Fruit fly (Drosophila melanogaster): Measurements from ENCODE around the gene S.

S gene

dm6 chr2L:1077469-1077993 lies at the start of gene S, which contains the start of gene ast (continued):
- TF ChIP-seq Elba2 (GFP tag; optimal IDR thresholded peaks at IDR 0.05) (no peak), CG12071 (GFP tag; optimal IDR thresholded peaks at IDR 0.05) (no peak), emc (GFP tag; optimal IDR thresholded peaks at IDR 0.05) (no peak), psq (GFP tag; optimal IDR thresholded peaks at IDR 0.05) (peak; percentile 32), CTCF (GFP tag; optimal IDR thresholded peaks at IDR 0.05) (no peak), dpn (GFP tag; optimal IDR thresholded peaks at IDR 0.05) (peak; percentile 6 to 23), C15 (GFP tag; IDR thresholded peaks at IDR 0.05) (no peak), mld (GFP tag; IDR thresholded peaks at IDR 0.05; ENCODE audit: partially characterized antibody) (peak; percentile 91), CG10979 (tag; optimal IDR thresholded peaks at IDR 0.05) (peak; percentile 6), stwl (tag; optimal IDR thresholded peaks at IDR 0.05) (peak; percentile 72), bab2 (GFP tag; optimal IDR thresholded peaks at IDR 0.05) (no peak), yki (optimal IDR thresholded peaks at IDR 0.05) (no peak), grau (tag; optimal IDR thresholded peaks at IDR 0.05) (peak; percentile 37), Nf-YA (GFP tag; IDR thresholded peaks at IDR 0.05) (peak; percentile 56; the same call in 1 of the 2 replicates), hb (GFP tag; IDR thresholded peaks at IDR 0.05; ENCODE audit: partially characterized antibody) (peak; percentile 97), CG15601 (tag; optimal IDR thresholded peaks at IDR 0.05) (peak; percentile 41), CG13123 (GFP tag; optimal IDR thresholded peaks at IDR 0.05) (no peak), CG7987 (GFP tag; optimal IDR thresholded peaks at IDR 0.05) (peak; percentile 68), zfh2 (GFP tag; optimal IDR thresholded peaks at IDR 0.05) (no peak), bbx (GFP tag; IDR thresholded peaks at IDR 0.05; ENCODE audit: partially characterized antibody) (peak; percentile 98), Dip2 (GFP tag; IDR thresholded peaks at IDR 0.05) (no peak), Med (GFP tag) (peak; percentile 93), CG9609 (GFP tag; optimal IDR thresholded peaks at IDR 0.05) (peak; percentile 26), Dad (GFP tag; optimal IDR thresholded peaks at IDR 0.05) (peak; percentile 11), CrebB (tag; optimal IDR thresholded peaks at IDR 0.05) (peak; percentile 59), CG1603 (tag; optimal IDR thresholded peaks at IDR 0.05) (peak; percentile 86), ind (GFP tag; optimal IDR thresholded peaks at IDR 0.05) (no peak), Lim3 (GFP tag; IDR thresholded peaks at IDR 0.05) (no peak), CG1792 (GFP tag; optimal IDR thresholded peaks at IDR 0.05) (no peak), E2f1 (GFP tag; IDR thresholded peaks at IDR 0.05) (peak; percentile 24; the same call in 1 of the 2 replicates), Deaf1 (tag; optimal IDR thresholded peaks at IDR 0.05) (peak; percentile 80), CG18262 (tag; optimal IDR thresholded peaks at IDR 0.05) (peak; percentile 18), Myb (GFP tag; optimal IDR thresholded peaks at IDR 0.05) (peak; percentile 64), CG17359 (tag; optimal IDR thresholded peaks at IDR 0.05) (no peak), ERR (GFP tag; optimal IDR thresholded peaks at IDR 0.05) (peak; percentile 51), Nf-YB (GFP tag; optimal IDR thresholded peaks at IDR 0.05) (no peak), onecut (GFP tag; IDR thresholded peaks at IDR 0.05) (peak; percentile 23; the same call in 1 of the 2 replicates), CG4707 (GFP tag; optimal IDR thresholded peaks at IDR 0.05) (peak; percentile 12), CG7963 (GFP tag; IDR thresholded peaks at IDR 0.05; ENCODE audit: partially characterized antibody) (peak; percentile 92), cad (GFP tag; optimal IDR thresholded peaks at IDR 0.05) (no peak), Bgb (GFP tag; IDR thresholded peaks at IDR 0.05; ENCODE audit: partially characterized antibody) (peak; percentile 99), CG1233 (GFP tag; optimal IDR thresholded peaks at IDR 0.05) (no peak), CG12219 (GFP tag; optimal IDR thresholded peaks at IDR 0.05) (no peak), Tbp (GFP tag; optimal IDR thresholded peaks at IDR 0.05) (no peak), nerfin-2 (GFP tag; IDR thresholded peaks at IDR 0.05; ENCODE audit: partially characterized antibody) (peak; percentile 93), cwo (GFP tag; optimal IDR thresholded peaks at IDR 0.05) (no peak), exex (tag; optimal IDR thresholded peaks at IDR 0.05) (no peak), H2.0 (GFP tag; IDR thresholded peaks at IDR 0.05) (no peak), Aef1 (GFP tag; IDR thresholded peaks at IDR 0.05) (no peak), CG15011 (GFP tag; optimal IDR thresholded peaks at IDR 0.05) (no peak), Mes4 (GFP tag; optimal IDR thresholded peaks at IDR 0.05) (no peak)
